Fruit fly (Drosophila melanogaster) whole organism, embryonic: Measurements from ENCODE around the gene Pop4.

Source experiments
- Awh ChIP-seq: fragments of 200-800 bp; sonication (Bioruptor generic); IDR thresholded peaks from 2 replicates; pipeline ENCODE4, ENCODE4 v1.3.6; 2022; ENCODE audit warnings: missing biosample characterization, missing genetic modification characterization
- CG10543 ChIP-seq: fragments of 200-800 bp; sonication (Bioruptor generic); optimal IDR thresholded peaks from 3 replicates; lab custom pipeline; 2017; ENCODE audit warnings: missing biosample characterization, mild to moderate bottlenecking, missing genetic modification characterization, moderate library complexity
- CG10565 ChIP-seq: fragments of 200-800 bp; sonication (Bioruptor generic); optimal IDR thresholded peaks from 3 replicates; lab custom pipeline; 2016; ENCODE audit warnings: missing biosample characterization, mild to moderate bottlenecking, missing genetic modification characterization
- CG12744 ChIP-seq: fragments of 200-800 bp; sonication (Bioruptor generic); optimal IDR thresholded peaks from 2 replicates; lab custom pipeline; 2016; ENCODE audit warnings: missing biosample characterization, missing genetic modification characterization
- CG1603 ChIP-seq: fragments of 200-800 bp; sonication (Bioruptor generic); optimal IDR thresholded peaks from 2 replicates; lab custom pipeline; 2019; ENCODE audit warnings: missing biosample characterization, mild to moderate bottlenecking, missing genetic modification characterization, moderate library complexity
- CG17385 ChIP-seq: fragments of 200-800 bp; sonication (Bioruptor generic); optimal IDR thresholded peaks from 3 replicates; lab custom pipeline; 2018; ENCODE audit warnings: missing biosample characterization, mild to moderate bottlenecking, missing genetic modification characterization
- CG17829 ChIP-seq: fragments of 200-800 bp; optimal IDR thresholded peaks from 2 replicates; lab custom pipeline; 2019; ENCODE audit warnings: missing biosample characterization, mild to moderate bottlenecking, missing genetic modification characterization, moderate library complexity
- CG17912 ChIP-seq: fragments of 200-800 bp; sonication (Bioruptor generic); optimal IDR thresholded peaks from 2 replicates; lab custom pipeline; 2018; ENCODE audit warnings: missing biosample characterization, mild to moderate bottlenecking, missing genetic modification characterization
- CG18619 ChIP-seq: fragments of 200-800 bp; sonication (Bioruptor generic); optimal IDR thresholded peaks from 3 replicates; lab custom pipeline; 2017; ENCODE audit warnings: missing biosample characterization, mild to moderate bottlenecking, missing genetic modification characterization
- CG2202 ChIP-seq: fragments of 200-800 bp; sonication (Bioruptor generic); optimal IDR thresholded peaks from 2 replicates; lab custom pipeline; 2018; ENCODE audit warnings: missing biosample characterization, mild to moderate bottlenecking, missing genetic modification characterization
- CG31441 ChIP-seq: fragments of 200-800 bp; sonication (Bioruptor generic); IDR thresholded peaks from 2 replicates; pipeline ENCODE4 v1.3.6; 2022; ENCODE audit warnings: missing biosample characterization, missing genetic modification characterization
- CG7271 ChIP-seq: fragments of 200-800 bp; sonication (Bioruptor generic); optimal IDR thresholded peaks from 2 replicates; lab custom pipeline; 2018; ENCODE audit warnings: missing biosample characterization, mild to moderate bottlenecking, missing genetic modification characterization, moderate library complexity
- CG7372 ChIP-seq: fragments of 200-800 bp; sonication (Bioruptor generic); IDR thresholded peaks from 2 replicates; pipeline ENCODE4 v1.3.6; 2022; ENCODE audit warnings: missing biosample characterization, missing genetic modification characterization
- CG8290 ChIP-seq, 3 experiments: fragments of 200-800 bp; sonication (Bioruptor generic); optimal IDR thresholded peaks; 2 replicates each; lab custom pipeline; 2016 to 2019; ENCODE audit warnings: missing biosample characterization in 3 of 3, missing genetic modification characterization in 3 of 3, mild to moderate bottlenecking in 2 of 3, moderate library complexity in 1 of 3
- CG8388 ChIP-seq: fragments of 200-800 bp; sonication (Bioruptor generic); optimal IDR thresholded peaks from 2 replicates; lab custom pipeline; 2019; ENCODE audit warnings: missing biosample characterization, mild to moderate bottlenecking, missing genetic modification characterization, moderate library complexity
- CG9215 ChIP-seq: fragments of 200-800 bp; sonication (Bioruptor generic); IDR thresholded peaks from 2 replicates; pipeline ENCODE4 v1.3.6; 2022; ENCODE audit warnings: missing biosample characterization, missing genetic modification characterization
- CG9876 ChIP-seq: fragments of 200-800 bp; sonication (Bioruptor generic); optimal IDR thresholded peaks from 2 replicates; lab custom pipeline; 2016; ENCODE audit warnings: missing biosample characterization, missing genetic modification characterization
- CkIIα-i1 ChIP-seq: fragments of 200-800 bp; sonication (Bioruptor generic); IDR thresholded peaks from 2 replicates; pipeline ENCODE4 v1.3.6; 2022; ENCODE audit warnings: missing biosample characterization, missing genetic modification characterization
- D19B ChIP-seq: fragments of 200-800 bp; sonication (Bioruptor generic); optimal IDR thresholded peaks from 2 replicates; lab custom pipeline; 2017; ENCODE audit warnings: missing biosample characterization, mild to moderate bottlenecking, missing genetic modification characterization
- Dbx ChIP-seq: fragments of 200-800 bp; sonication (Bioruptor generic); IDR thresholded peaks from 3 replicates; pipeline ENCODE4 v1.3.6; 2022; ENCODE audit warnings: missing biosample characterization, missing genetic modification characterization
- Fer1 ChIP-seq: fragments of 200-800 bp; sonication (Bioruptor generic); optimal IDR thresholded peaks from 2 replicates; lab custom pipeline; 2017; ENCODE audit warnings: missing biosample characterization, mild to moderate bottlenecking, missing genetic modification characterization
- HHEX ChIP-seq: fragments of 200-800 bp; sonication (Bioruptor generic); optimal IDR thresholded peaks from 3 replicates; lab custom pipeline; 2017; ENCODE audit warnings: missing biosample characterization, mild to moderate bottlenecking, missing genetic modification characterization, missing genetic modification reagents
- HLH54F ChIP-seq: fragments of 200-800 bp; sonication (Bioruptor generic); optimal IDR thresholded peaks from 3 replicates; lab custom pipeline; 2016; ENCODE audit warnings: missing biosample characterization, missing genetic modification characterization
- Lhr ChIP-seq: fragments of 200-800 bp; sonication (Bioruptor generic); optimal IDR thresholded peaks from 3 replicates; lab custom pipeline; 2017; ENCODE audit warnings: mild to moderate bottlenecking, missing biosample characterization, missing genetic modification reagents, missing genetic modification characterization
- Meics ChIP-seq: fragments of 200-800 bp; sonication (Bioruptor generic); optimal IDR thresholded peaks from 2 replicates; lab custom pipeline; 2017; ENCODE audit warnings: missing biosample characterization, mild to moderate bottlenecking, missing genetic modification characterization
- NFAT ChIP-seq: fragments of 200-800 bp; sonication (Bioruptor generic); IDR thresholded peaks from 2 replicates; pipeline ENCODE4 v1.3.6; 2022; ENCODE audit warnings: missing biosample characterization, missing genetic modification characterization
- Rx ChIP-seq: fragments of 200-800 bp; sonication (Bioruptor generic); IDR thresholded peaks from 2 replicates; pipeline ENCODE4 v1.3.6; 2022; ENCODE audit warnings: missing biosample characterization, missing genetic modification characterization
- Trl ChIP-seq, 3 experiments: fragments of >200 bp in 2 of 3; fragments of 200-800 bp in 1 of 3; sonication (Bioruptor generic) in 1 of 3; optimal IDR thresholded peaks; 2 replicates in 1 of 3; 3 replicates in 2 of 3; lab custom pipeline; 2016 to 2017; ENCODE audit warnings: missing biosample characterization in 1 of 3, missing genetic modification characterization in 1 of 3
- Vsx1 ChIP-seq: fragments of 200-800 bp; sonication (Bioruptor generic); optimal IDR thresholded peaks from 2 replicates; lab custom pipeline; 2017; ENCODE audit warnings: missing biosample characterization, mild to moderate bottlenecking, missing genetic modification characterization, missing genetic modification reagents
- Xrp1 ChIP-seq: fragments of 200-800 bp; sonication (Bioruptor generic); IDR thresholded peaks from 2 replicates; pipeline ENCODE4 v1.3.6; 2022; ENCODE audit warnings: missing biosample characterization, missing genetic modification characterization
- ash1 ChIP-seq: fragments of 200-800 bp; sonication (Bioruptor generic); optimal IDR thresholded peaks from 2 replicates; lab custom pipeline; 2018; ENCODE audit warnings: missing biosample characterization, mild to moderate bottlenecking, missing genetic modification characterization
- ato ChIP-seq: fragments of 200-800 bp; sonication (Bioruptor generic); IDR thresholded peaks from 2 replicates; pipeline ENCODE4 v1.3.6; 2022; ENCODE audit warnings: missing biosample characterization, missing genetic modification characterization; ENCODE audit not compliant: partially characterized antibody
- bbx ChIP-seq: fragments of 200-800 bp; sonication (Bioruptor generic); IDR thresholded peaks from 2 replicates; pipeline ENCODE4 v1.3.6; 2022; ENCODE audit warnings: missing biosample characterization, missing genetic modification characterization; ENCODE audit not compliant: partially characterized antibody
- cg ChIP-seq: fragments of 200-800 bp; sonication (Bioruptor generic); optimal IDR thresholded peaks from 3 replicates; lab custom pipeline; 2019; ENCODE audit warnings: missing biosample characterization, mild to moderate bottlenecking, missing genetic modification characterization, moderate library complexity
- danr ChIP-seq: fragments of 200-800 bp; sonication (Bioruptor generic); IDR thresholded peaks from 2 replicates; pipeline ENCODE4 v1.3.6; 2022; ENCODE audit warnings: missing biosample characterization, missing genetic modification characterization
- eve ChIP-seq, 2 experiments: fragments of >200 bp; optimal IDR thresholded peaks; 2 replicates each; lab custom pipeline; 2017; ENCODE audit warnings: missing biosample characterization in 2 of 2, missing genetic modification characterization in 2 of 2
- grau ChIP-seq: fragments of 200-800 bp; optimal IDR thresholded peaks from 3 replicates; lab custom pipeline; 2019; ENCODE audit warnings: missing biosample characterization, mild to moderate bottlenecking, missing genetic modification characterization, moderate library complexity
- luna ChIP-seq: fragments of 200-800 bp; sonication (Bioruptor generic); optimal IDR thresholded peaks from 2 replicates; lab custom pipeline; 2016; ENCODE audit warnings: missing biosample characterization, missing genetic modification characterization
- nerfin-2 ChIP-seq: fragments of 200-800 bp; sonication (Bioruptor generic); IDR thresholded peaks from 2 replicates; pipeline ENCODE4 v1.3.6; 2022; ENCODE audit warnings: missing biosample characterization, missing genetic modification characterization; ENCODE audit not compliant: partially characterized antibody
- nom ChIP-seq: fragments of 200-800 bp; sonication (Bioruptor generic); optimal IDR thresholded peaks from 2 replicates; lab custom pipeline; 2017; ENCODE audit warnings: missing biosample characterization, missing genetic modification characterization, mild to moderate bottlenecking, moderate library complexity, missing genetic modification reagents
- psq ChIP-seq: fragments of 200-800 bp; sonication (Bioruptor generic); optimal IDR thresholded peaks from 2 replicates; lab custom pipeline; 2017; ENCODE audit warnings: missing biosample characterization, missing genetic modification characterization
- repo ChIP-seq: fragments of 200-800 bp; sonication (Bioruptor generic); optimal IDR thresholded peaks from 2 replicates; lab custom pipeline; 2016; ENCODE audit warnings: missing biosample characterization, missing genetic modification characterization
- run ChIP-seq: fragments of 200-800 bp; sonication (Bioruptor generic); optimal IDR thresholded peaks from 3 replicates; lab custom pipeline; 2018; ENCODE audit warnings: missing biosample characterization, mild to moderate bottlenecking, missing genetic modification characterization
- sob ChIP-seq: fragments of 200-800 bp; sonication (Bioruptor generic); IDR thresholded peaks from 2 replicates; pipeline ENCODE4 v1.3.6; 2022; ENCODE audit warnings: missing biosample characterization, missing genetic modification characterization
- tap ChIP-seq: fragments of 200-800 bp; optimal IDR thresholded peaks from 3 replicates; lab custom pipeline; 2019; ENCODE audit warnings: missing biosample characterization, mild to moderate bottlenecking, missing genetic modification characterization, moderate library complexity
- tll ChIP-seq, 2 experiments: fragments of 200-800 bp in 1 of 2; fragments of >200 bp in 1 of 2; sonication (Bioruptor generic) in 1 of 2; optimal IDR thresholded peaks; 2 replicates each; lab custom pipeline; 2017 to 2019; ENCODE audit warnings: missing biosample characterization in 2 of 2, missing genetic modification characterization in 2 of 2, mild to moderate bottlenecking in 1 of 2, moderate library complexity in 1 of 2
- unc-4 ChIP-seq: fragments of 200-800 bp; sonication (Bioruptor generic); IDR thresholded peaks from 2 replicates; pipeline ENCODE4 v1.3.6; 2022; ENCODE audit warnings: missing biosample characterization, missing genetic modification characterization; ENCODE audit not compliant: partially characterized antibody
- yki ChIP-seq: fragments of >200 bp; optimal IDR thresholded peaks from 3 replicates; lab custom pipeline; 2018
- zfh1 ChIP-seq: fragments of 200-800 bp; sonication (Bioruptor generic); IDR thresholded peaks from 3 replicates; pipeline ENCODE4 v1.3.6; 2022; ENCODE audit warnings: missing biosample characterization, missing genetic modification characterization
- zfh2 ChIP-seq: fragments of 200-800 bp; sonication (Bioruptor generic); optimal IDR thresholded peaks from 2 replicates; lab custom pipeline; 2016; ENCODE audit warnings: missing biosample characterization, missing genetic modification characterization

Pop4 gene

dm6 chr3L:7976081-7976483 is 2.4 kb downstream of the Pop4 start, which contains the start of the genes HP4 and CG8209 (continued):
- peak; percentile 55 for TF ChIP-seq D19B (GFP tag; lab: Kevin White, UChicago)
- peak in 1 of 2 experiments; percentile 8 for TF ChIP-seq tll (GFP tag; optimal IDR thresholded peaks at IDR 0.05; lab: Kevin White, UChicago)
- TF ChIP-seq CG2202 (tag; lab: Kevin White, UChicago), result peak; percentile 36
- TF ChIP-seq CG9215 (GFP tag; lab: Robert Waterston, UW), result peak; percentile 81
- TF ChIP-seq luna (GFP tag; lab: Kevin White, UChicago), result no peak
- TF ChIP-seq Meics, result peak; percentile 82
- peak; percentile 58 for TF ChIP-seq CG18619 (GFP tag; lab: Kevin White, UChicago)
- peak; percentile 76 for TF ChIP-seq Awh (GFP tag; lab: Robert Waterston, UW)
- peak; percentile 67 for TF ChIP-seq HLH54F (GFP tag; lab: Kevin White, UChicago)
- peak; percentile 52 for TF ChIP-seq tap (tag; lab: Kevin White, UChicago)
- TF ChIP-seq Lhr (GFP tag; lab: Kevin White, UChicago), result peak; percentile 36
- TF ChIP-seq ash1 (GFP tag; lab: Kevin White, UChicago), result no peak
- TF ChIP-seq CG17385, result peak; percentile 78
- peak; percentile 92 for TF ChIP-seq bbx
- TF ChIP-seq repo (GFP tag; lab: Kevin White, UChicago), result no peak
- peak; percentile 91 for TF ChIP-seq Xrp1 (GFP tag; lab: Robert Waterston, UW)
- peak; percentile 63 for TF ChIP-seq Rx (GFP tag; lab: Robert Waterston, UW)
- no peak for TF ChIP-seq CkIIα-i1 (GFP tag; lab: Robert Waterston, UW)
- no peak for TF ChIP-seq yki
- TF ChIP-seq unc-4, result peak; percentile 95
- peak; percentile 91 for TF ChIP-seq CG31441 (GFP tag; lab: Robert Waterston, UW)
- peak; percentile 64 for TF ChIP-seq Vsx1
- peak; percentile 37; the same call in 1 of the 2 replicates for TF ChIP-seq danr (GFP tag; lab: Robert Waterston, UW)
- peak; percentile 32 for TF ChIP-seq CG10565 (GFP tag; lab: Kevin White, UChicago)
- TF ChIP-seq CG7271 (tag; lab: Kevin White, UChicago), result peak; percentile 57
- peak; percentile 87 for TF ChIP-seq Fer1 (GFP tag; lab: Kevin White, UChicago)
- TF ChIP-seq CG12744, result no peak
- TF ChIP-seq Trl (optimal IDR thresholded peaks at IDR 0.05; lab: Kevin White, UChicago), result no peak
- TF ChIP-seq Trl (GFP tag; optimal IDR thresholded peaks at IDR 0.05; lab: Kevin White, UChicago), result peak; percentile 68
- TF ChIP-seq CG17912 (GFP tag; lab: Kevin White, UChicago), result peak; percentile 25
- peak; percentile 88 for TF ChIP-seq zfh1 (GFP tag; lab: Robert Waterston, UW)
- TF ChIP-seq ato (GFP tag; lab: Robert Waterston, UW), result peak; percentile 86
- TF ChIP-seq CG7372, result peak; percentile 82
- peak; percentile 90 for TF ChIP-seq CG17829 (tag; lab: Kevin White, UChicago)
- no peak for TF ChIP-seq eve (GFP tag; optimal IDR thresholded peaks at IDR 0.05; lab: Kevin White, UChicago)
- TF ChIP-seq CG8388 (GFP tag; lab: Kevin White, UChicago), result peak; percentile 86
- peak; percentile 65 for TF ChIP-seq nom
- peak; percentile 76 for TF ChIP-seq zfh2 (GFP tag; lab: Kevin White, UChicago)
- no peak for TF ChIP-seq cg (GFP tag; lab: Kevin White, UChicago)
- TF ChIP-seq sob (GFP tag; lab: Robert Waterston, UW), result peak; percentile 92
- peak; percentile 76 for TF ChIP-seq HHEX (GFP tag; lab: Kevin White, UChicago)
- peak; percentile 91 for TF ChIP-seq Dbx (GFP tag; lab: Robert Waterston, UW)
- peak; percentile 85 for TF ChIP-seq grau
- peak; percentile 22 for TF ChIP-seq CG1603 (tag; lab: Kevin White, UChicago)
- TF ChIP-seq nerfin-2, result peak; percentile 72
- TF ChIP-seq CG8290 (GFP tag; optimal IDR thresholded peaks at IDR 0.05; lab: Kevin White, UChicago), result peak; percentile 65
- no peak for TF ChIP-seq CG8290 (tag; optimal IDR thresholded peaks at IDR 0.05; lab: Kevin White, UChicago)
- peak; percentile 30 for TF ChIP-seq run (tag; lab: Kevin White, UChicago)
- peak; percentile 81 for TF ChIP-seq CG10543 (GFP tag; lab: Kevin White, UChicago)
- TF ChIP-seq NFAT (GFP tag; lab: Robert Waterston, UW), result peak; percentile 76; the same call in 1 of the 2 replicates
- TF ChIP-seq psq (GFP tag; lab: Kevin White, UChicago), result peak; percentile 67
- no peak for TF ChIP-seq CG9876 (GFP tag; lab: Kevin White, UChicago)
